Fruit fly (Drosophila melanogaster) whole organism, embryonic: ENCODE results near the gene Upf2.

Experiments used
- Abd-B ChIP-seq: fragments of 200-800 bp; sonication (Bioruptor generic); optimal IDR thresholded peaks from 2 replicates; lab custom pipeline; 2018; ENCODE audit warnings: missing biosample characterization, mild to moderate bottlenecking, missing genetic modification characterization, moderate library complexity
- CG10366 ChIP-seq: fragments of 200-800 bp; sonication (Bioruptor generic); IDR thresholded peaks from 2 replicates; pipeline ENCODE4 v1.3.6; 2022; ENCODE audit warnings: missing biosample characterization, missing genetic modification characterization
- CG11504 ChIP-seq: fragments of 200-800 bp; sonication (Bioruptor generic); optimal IDR thresholded peaks from 3 replicates; lab custom pipeline; 2019; ENCODE audit warnings: missing biosample characterization, mild to moderate bottlenecking, missing genetic modification characterization, moderate library complexity
- CG12104 ChIP-seq: fragments of 200-800 bp; sonication (Bioruptor generic); optimal IDR thresholded peaks from 3 replicates; lab custom pipeline; 2016; ENCODE audit warnings: missing biosample characterization, missing genetic modification characterization
- CG13287 ChIP-seq: fragments of 200-800 bp; sonication (Bioruptor generic); IDR thresholded peaks from 2 replicates; pipeline ENCODE4 v1.3.6; 2022; ENCODE audit warnings: missing biosample characterization, missing genetic modification characterization; ENCODE audit not compliant: partially characterized antibody
- CG13624 ChIP-seq: fragments of 200-800 bp; sonication (Bioruptor generic); optimal IDR thresholded peaks from 2 replicates; lab custom pipeline; 2016; ENCODE audit warnings: missing biosample characterization, missing genetic modification characterization
- CG14014 ChIP-seq: fragments of 200-800 bp; sonication (Bioruptor generic); IDR thresholded peaks from 2 replicates; pipeline ENCODE4 v1.3.6; 2022; ENCODE audit warnings: missing biosample characterization, missing genetic modification characterization
- CG15011 ChIP-seq: fragments of 200-800 bp; sonication (Bioruptor generic); optimal IDR thresholded peaks from 3 replicates; lab custom pipeline; 2018; ENCODE audit warnings: missing biosample characterization, mild to moderate bottlenecking, missing genetic modification characterization
- CG15269 ChIP-seq: fragments of 200-800 bp; sonication (Bioruptor generic); optimal IDR thresholded peaks from 2 replicates; lab custom pipeline; 2018; ENCODE audit warnings: missing biosample characterization, mild to moderate bottlenecking, missing genetic modification characterization, moderate library complexity
- CG15514 ChIP-seq: fragments of 200-800 bp; sonication (Bioruptor generic); optimal IDR thresholded peaks from 3 replicates; lab custom pipeline; 2017; ENCODE audit warnings: missing biosample characterization, missing genetic modification characterization, mild to moderate bottlenecking, moderate library complexity, missing genetic modification reagents
- CG17186 ChIP-seq: fragments of 200-800 bp; sonication (Bioruptor generic); optimal IDR thresholded peaks from 3 replicates; lab custom pipeline; 2017; ENCODE audit warnings: missing biosample characterization, missing genetic modification reagents, missing genetic modification characterization
- CG1792 ChIP-seq: fragments of 200-800 bp; sonication (Bioruptor generic); optimal IDR thresholded peaks from 2 replicates; lab custom pipeline; 2016; ENCODE audit warnings: missing biosample characterization, missing genetic modification characterization
- CG2875 ChIP-seq: fragments of 200-800 bp; sonication (Bioruptor generic); optimal IDR thresholded peaks from 2 replicates; lab custom pipeline; 2017; ENCODE audit warnings: missing biosample characterization, mild to moderate bottlenecking, missing genetic modification characterization, missing genetic modification reagents
- CG2889 ChIP-seq: fragments of 200-800 bp; sonication (Bioruptor generic); IDR thresholded peaks from 3 replicates; pipeline ENCODE4 v1.3.6; 2022; ENCODE audit warnings: missing biosample characterization, missing genetic modification characterization
- CG3163 ChIP-seq: fragments of 200-800 bp; sonication (Bioruptor generic); optimal IDR thresholded peaks from 3 replicates; lab custom pipeline; 2016; ENCODE audit warnings: missing biosample characterization, missing genetic modification characterization
- CG42726 ChIP-seq: fragments of 200-800 bp; sonication (Bioruptor generic); IDR thresholded peaks from 2 replicates; pipeline ENCODE4 v1.3.6; 2022; ENCODE audit warnings: missing biosample characterization, missing genetic modification characterization; ENCODE audit not compliant: partially characterized antibody
- CG4360 ChIP-seq: fragments of 200-800 bp; sonication (Bioruptor generic); IDR thresholded peaks from 2 replicates; pipeline ENCODE4 v1.3.6; 2022; ENCODE audit warnings: missing biosample characterization, missing genetic modification characterization
- CG43689 ChIP-seq: fragments of 200-800 bp; sonication (Bioruptor generic); IDR thresholded peaks from 2 replicates; pipeline ENCODE4 v1.3.6; 2022; ENCODE audit warnings: missing biosample characterization, missing genetic modification characterization
- CG4424 ChIP-seq: fragments of 200-800 bp; sonication (Bioruptor generic); optimal IDR thresholded peaks from 3 replicates; lab custom pipeline; 2016; ENCODE audit warnings: missing biosample characterization, missing genetic modification characterization
- CG6765 ChIP-seq: fragments of 200-800 bp; sonication (Bioruptor generic); optimal IDR thresholded peaks from 3 replicates; lab custom pipeline; 2017; ENCODE audit warnings: missing biosample characterization, mild to moderate bottlenecking, missing genetic modification characterization
- CG7987 ChIP-seq: fragments of 200-800 bp; sonication (Bioruptor generic); optimal IDR thresholded peaks from 2 replicates; lab custom pipeline; 2018; ENCODE audit warnings: missing biosample characterization, mild to moderate bottlenecking, missing genetic modification characterization, moderate library complexity
- CG8281 ChIP-seq: fragments of 200-800 bp; sonication (Bioruptor generic); optimal IDR thresholded peaks from 2 replicates; lab custom pipeline; 2018; ENCODE audit warnings: missing biosample characterization, mild to moderate bottlenecking, missing genetic modification characterization, moderate library complexity
- CG8359 ChIP-seq: fragments of 200-800 bp; sonication (Bioruptor generic); optimal IDR thresholded peaks from 2 replicates; lab custom pipeline; 2017; ENCODE audit warnings: missing biosample characterization, mild to moderate bottlenecking, missing genetic modification characterization, borderline replicate concordance
- CG9215 ChIP-seq: fragments of 200-800 bp; sonication (Bioruptor generic); IDR thresholded peaks from 2 replicates; pipeline ENCODE4 v1.3.6; 2022; ENCODE audit warnings: missing biosample characterization, missing genetic modification characterization
- CrebB ChIP-seq: fragments of 200-800 bp; sonication (Bioruptor generic); optimal IDR thresholded peaks from 3 replicates; lab custom pipeline; 2018; ENCODE audit warnings: missing biosample characterization, mild to moderate bottlenecking, missing genetic modification characterization
- Dbx ChIP-seq: fragments of 200-800 bp; sonication (Bioruptor generic); IDR thresholded peaks from 3 replicates; pipeline ENCODE4 v1.3.6; 2022; ENCODE audit warnings: missing biosample characterization, missing genetic modification characterization
- Dip3 ChIP-seq: fragments of 200-800 bp; sonication (Bioruptor generic); optimal IDR thresholded peaks from 3 replicates; lab custom pipeline; 2016; ENCODE audit warnings: missing biosample characterization, missing genetic modification characterization
- Elba2 ChIP-seq: fragments of 200-800 bp; sonication (Bioruptor generic); optimal IDR thresholded peaks from 3 replicates; lab custom pipeline; 2016; ENCODE audit warnings: missing biosample characterization, missing genetic modification characterization
- Ets65A ChIP-seq: fragments of 200-800 bp; sonication (Bioruptor generic); peaks from one replicate; lab custom pipeline; 2016; ENCODE audit warnings: missing biosample characterization, missing genetic modification characterization
- HLH3B ChIP-seq: fragments of 200-800 bp; sonication (Bioruptor generic); IDR thresholded peaks from 2 replicates; pipeline ENCODE4 v1.3.6; 2022; ENCODE audit warnings: missing biosample characterization, missing genetic modification characterization
- HmgZ ChIP-seq: fragments of 200-800 bp; sonication (Bioruptor generic); optimal IDR thresholded peaks from 2 replicates; lab custom pipeline; 2018; ENCODE audit warnings: missing biosample characterization, mild to moderate bottlenecking, missing genetic modification characterization
- MTF-1 ChIP-seq: fragments of 200-800 bp; sonication (Bioruptor generic); optimal IDR thresholded peaks from 2 replicates; lab custom pipeline; 2018; ENCODE audit warnings: missing biosample characterization, mild to moderate bottlenecking, missing genetic modification characterization, borderline replicate concordance
- Meics ChIP-seq: fragments of 200-800 bp; sonication (Bioruptor generic); optimal IDR thresholded peaks from 2 replicates; lab custom pipeline; 2017; ENCODE audit warnings: missing biosample characterization, mild to moderate bottlenecking, missing genetic modification characterization
- Rx ChIP-seq: fragments of 200-800 bp; sonication (Bioruptor generic); IDR thresholded peaks from 2 replicates; pipeline ENCODE4 v1.3.6; 2022; ENCODE audit warnings: missing biosample characterization, missing genetic modification characterization
- Side ChIP-seq: fragments of 200-800 bp; sonication (Bioruptor generic); optimal IDR thresholded peaks from 2 replicates; lab custom pipeline; 2016; ENCODE audit warnings: missing biosample characterization, missing genetic modification characterization
- Usf ChIP-seq: fragments of 200-800 bp; sonication (Bioruptor generic); optimal IDR thresholded peaks from 2 replicates; lab custom pipeline; 2017; ENCODE audit warnings: missing genotype, missing biosample characterization, missing genetic modification characterization
- Xbp1 ChIP-seq: fragments of 200-800 bp; sonication (Bioruptor generic); optimal IDR thresholded peaks from 3 replicates; lab custom pipeline; 2016; ENCODE audit warnings: missing biosample characterization, mild to moderate bottlenecking, missing genetic modification characterization
- az2 ChIP-seq: fragments of 200-800 bp; sonication (Bioruptor generic); optimal IDR thresholded peaks from 3 replicates; lab custom pipeline; 2016; ENCODE audit warnings: missing biosample characterization, missing genetic modification characterization
- caup ChIP-seq: fragments of 200-800 bp; sonication (Bioruptor generic); optimal IDR thresholded peaks from 3 replicates; lab custom pipeline; 2017; ENCODE audit warnings: missing biosample characterization, mild to moderate bottlenecking, missing genetic modification characterization, moderate library complexity; ENCODE audit not compliant: severe bottlenecking
- chif ChIP-seq, 2 experiments: fragments of 200-800 bp; sonication (Bioruptor generic); optimal IDR thresholded peaks; 3 replicates each; lab custom pipeline; 2016; ENCODE audit warnings: missing biosample characterization in 2 of 2, missing genetic modification characterization in 2 of 2
- crp ChIP-seq, 2 experiments: fragments of 200-800 bp; sonication (Bioruptor generic); optimal IDR thresholded peaks; 2 replicates in 1 of 2; 3 replicates in 1 of 2; lab custom pipeline; 2017; ENCODE audit warnings: missing biosample characterization in 2 of 2, missing genetic modification characterization in 2 of 2, mild to moderate bottlenecking in 1 of 2, moderate library complexity in 1 of 2
- dysf ChIP-seq: fragments of 200-800 bp; sonication (Bioruptor generic); IDR thresholded peaks from 3 replicates; pipeline ENCODE4 v1.3.6; 2022; ENCODE audit warnings: missing biosample characterization, missing genetic modification characterization
- exex ChIP-seq: fragments of 200-800 bp; sonication (Bioruptor generic); optimal IDR thresholded peaks from 4 replicates; lab custom pipeline; 2018; ENCODE audit warnings: missing biosample characterization, mild to moderate bottlenecking, missing genetic modification characterization, moderate library complexity
- eyg ChIP-seq: fragments of 200-800 bp; sonication (Bioruptor generic); optimal IDR thresholded peaks from 3 replicates; lab custom pipeline; 2016; ENCODE audit warnings: missing biosample characterization, missing genetic modification characterization
- jigr1 ChIP-seq: fragments of 200-800 bp; sonication (Bioruptor generic); IDR thresholded peaks from 3 replicates; pipeline ENCODE4 v1.3.6; 2022; ENCODE audit warnings: missing biosample characterization, missing genetic modification characterization
- luna ChIP-seq: fragments of 200-800 bp; sonication (Bioruptor generic); optimal IDR thresholded peaks from 2 replicates; lab custom pipeline; 2016; ENCODE audit warnings: missing biosample characterization, missing genetic modification characterization
- row ChIP-seq: fragments of 200-800 bp; sonication (Bioruptor generic); IDR thresholded peaks from 3 replicates; pipeline ENCODE4 v1.3.6; 2022; ENCODE audit warnings: missing biosample characterization, missing genetic modification characterization
- sens ChIP-seq: fragments of 200-800 bp; sonication (Bioruptor generic); peaks from one replicate; lab custom pipeline; 2016; ENCODE audit warnings: missing biosample characterization, missing genetic modification characterization
- unpg ChIP-seq: fragments of 200-800 bp; sonication (Bioruptor generic); optimal IDR thresholded peaks from 3 replicates; lab custom pipeline; 2018; ENCODE audit warnings: missing biosample characterization, mild to moderate bottlenecking, missing genetic modification characterization, moderate library complexity
- wdn ChIP-seq: fragments of 200-800 bp; sonication (Bioruptor generic); IDR thresholded peaks from 2 replicates; pipeline ENCODE4 v1.3.6; 2022; ENCODE audit warnings: missing biosample characterization, missing genetic modification characterization
- zf30C ChIP-seq: fragments of 200-800 bp; sonication (Bioruptor generic); optimal IDR thresholded peaks from 3 replicates; lab custom pipeline; 2018; ENCODE audit warnings: missing biosample characterization, mild to moderate bottlenecking, missing genetic modification characterization

Gene Upf2

DNA sequence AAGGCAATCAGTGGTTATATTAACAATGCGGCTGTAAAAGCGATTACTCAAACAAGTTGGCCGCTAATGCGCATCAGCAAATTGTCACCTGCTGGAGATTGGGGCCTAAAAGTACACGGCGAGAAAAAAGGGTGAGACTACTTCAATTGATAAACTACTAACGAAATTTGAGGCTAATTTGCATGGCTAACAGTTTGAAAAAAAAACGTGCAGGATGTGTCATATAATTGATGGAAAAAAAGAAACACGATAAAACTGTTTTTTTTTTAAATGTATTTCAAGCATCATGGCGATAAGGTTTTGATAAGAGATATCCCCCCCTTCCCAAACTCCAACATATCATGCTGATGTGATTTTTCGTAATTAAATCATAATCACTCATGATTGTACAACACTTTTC, 37.4 kb upstream of the Upf2 start:
- TF ChIP-seq CrebB (no peak), zf30C (GFP tag; lab: Kevin White, UChicago) (no peak), CG7987 (GFP tag; lab: Kevin White, UChicago) (no peak), Abd-B (GFP tag; lab: Kevin White, UChicago) (peak; percentile 42), HLH3B (GFP tag; lab: Robert Waterston, UW) (no peak), row (GFP tag; lab: Robert Waterston, UW) (peak; percentile 66), CG3163 (GFP tag; lab: Kevin White, UChicago) (no peak), CG8281 (tag; lab: Kevin White, UChicago) (no peak), CG4360 (GFP tag; lab: Robert Waterston, UW) (no peak), CG43689 (GFP tag; lab: Robert Waterston, UW) (no peak), CG17186 (no peak), CG8359 (GFP tag; lab: Kevin White, UChicago) (no peak), crp (GFP tag; optimal IDR thresholded peaks at IDR 0.05; lab: Kevin White, UChicago) (no peak), CG10366 (peak; percentile 28; the same call in 1 of the 2 replicates), CG2889 (GFP tag; lab: Robert Waterston, UW) (no peak), Usf (GFP tag; lab: Kevin White, UChicago) (no peak), Ets65A (GFP tag; lab: Kevin White, UChicago) (peak; percentile 90), CG11504 (tag; lab: Kevin White, UChicago) (peak; percentile 46), az2 (GFP tag; lab: Kevin White, UChicago) (no peak), CG1792 (GFP tag; lab: Kevin White, UChicago) (no peak), CG15514 (GFP tag; lab: Kevin White, UChicago) (peak; percentile 17), CG14014 (GFP tag; lab: Robert Waterston, UW) (peak; percentile 46; the same call in 1 of the 2 replicates), luna (GFP tag; lab: Kevin White, UChicago) (no peak), caup (peak; percentile 46), CG13287 (GFP tag; lab: Robert Waterston, UW) (no peak), Elba2 (GFP tag; lab: Kevin White, UChicago) (no peak), unpg (GFP tag; lab: Kevin White, UChicago) (peak; percentile 30), CG9215 (GFP tag; lab: Robert Waterston, UW) (0 out of 2 replicates have a peak, but pooled peaks have one; percentile 15), CG15269 (tag; lab: Kevin White, UChicago) (peak; percentile 45), CG15011 (GFP tag; lab: Kevin White, UChicago) (peak; percentile 11), Dbx (peak; percentile 62; the same call in 2 of the 3 replicates), exex (tag; lab: Kevin White, UChicago) (no peak), CG6765 (peak; percentile 21), Side (GFP tag; lab: Kevin White, UChicago) (peak; percentile 8), CG12104 (GFP tag; lab: Kevin White, UChicago) (no peak), Xbp1 (peak; percentile 34), CG42726 (no peak), Rx (GFP tag; lab: Robert Waterston, UW) (no peak), eyg (GFP tag; lab: Kevin White, UChicago) (no peak), sens (GFP tag; lab: Kevin White, UChicago) (peak; percentile 47), CG13624 (peak; percentile 65), dysf (GFP tag; lab: Robert Waterston, UW) (peak; percentile 65; the same call in 2 of the 3 replicates), CG2875 (GFP tag; lab: Kevin White, UChicago) (no peak), HmgZ (tag; lab: Kevin White, UChicago) (no peak), Meics (GFP tag; lab: Kevin White, UChicago) (peak; percentile 67), wdn (GFP tag; lab: Robert Waterston, UW) (0 out of 2 replicates have a peak, but pooled peaks have one; percentile 22), jigr1 (GFP tag; lab: Robert Waterston, UW) (0 out of 3 replicates have a peak, but pooled peaks have one; percentile 16), CG4424 (GFP tag; lab: Kevin White, UChicago) (no peak), Dip3 (GFP tag; lab: Kevin White, UChicago) (peak; percentile 2), MTF-1 (GFP tag; lab: Kevin White, UChicago) (no peak), chif (GFP tag; optimal IDR thresholded peaks at IDR 0.05; lab: Kevin White, UChicago) (no peak)
